Worm (Caenorhabditis elegans) whole organism, L4 larva: ENCODE measurements around the gene F01E11.20.

Experiments used
- ceh-32 ChIP-seq: sonication (generic microtip); optimal IDR thresholded peaks from 2 replicates; lab custom pipeline; 2016; ENCODE audit warnings: mild to moderate bottlenecking, missing genetic modification characterization, missing compliant biosample characterization; ENCODE audit not compliant: poor library complexity
- ceh-82 ChIP-seq: sonication (generic microtip); optimal IDR thresholded peaks from 2 replicates; lab custom pipeline; 2017; ENCODE audit warnings: missing biosample characterization, missing genetic modification characterization
- hif-1 ChIP-seq, 2 experiments: sonication (generic microtip); optimal IDR thresholded peaks; 2 replicates each; lab custom pipeline; 2016 to 2017; ENCODE audit warnings: missing compliant biosample characterization in 2 of 2, missing genetic modification characterization in 2 of 2, missing genetic modification reagents in 2 of 2, missing genotype in 2 of 2, mild to moderate bottlenecking in 1 of 2

ce11 chrX:7001933-7002332 lies 5.6 kb upstream of the F01E11.20 start:
- no peak for TF ChIP-seq ceh-32 (tag; lab: Kevin White, UChicago)
- TF ChIP-seq ceh-82 (tag; lab: Kevin White, UChicago), result no peak
- no peak for TF ChIP-seq hif-1 (tag; optimal IDR thresholded peaks at IDR 0.05; lab: Kevin White, UChicago)
